Worm (Caenorhabditis elegans): Measurements from ENCODE around the gene Y50D4A.10.

The Y50D4A.10 gene

DNA sequence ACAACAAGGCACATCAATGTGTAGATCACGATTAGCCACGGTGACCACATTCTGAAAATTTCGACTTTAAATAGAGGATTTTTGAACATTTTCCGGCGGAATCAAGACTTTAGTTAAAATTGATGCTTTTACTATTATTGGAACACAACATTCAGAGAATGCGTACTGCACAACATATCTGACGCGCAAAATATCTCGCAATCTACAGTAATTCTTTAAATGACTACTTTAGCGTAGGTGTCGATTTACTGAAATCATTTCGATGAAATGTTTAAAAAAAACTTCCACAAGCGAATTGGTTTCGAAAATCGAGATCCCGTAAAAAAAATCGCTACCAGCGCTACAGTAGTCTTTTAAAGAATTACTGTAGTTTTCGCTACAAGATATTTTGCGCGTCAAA, at the start of gene Y50D4A.10:
Y50D4A.10 (minus strand) TSS at position 57 of the 400 bp plus-strand sequence.
- TF ChIP-seq him-1 (tag; optimal IDR thresholded peaks at IDR 0.05) = no peak
- TF ChIP-seq W03F9.2 (tag; optimal IDR thresholded peaks at IDR 0.05) = no peak
- no peak for TF ChIP-seq dao-5 (tag; optimal IDR thresholded peaks at IDR 0.05)

DNA sequence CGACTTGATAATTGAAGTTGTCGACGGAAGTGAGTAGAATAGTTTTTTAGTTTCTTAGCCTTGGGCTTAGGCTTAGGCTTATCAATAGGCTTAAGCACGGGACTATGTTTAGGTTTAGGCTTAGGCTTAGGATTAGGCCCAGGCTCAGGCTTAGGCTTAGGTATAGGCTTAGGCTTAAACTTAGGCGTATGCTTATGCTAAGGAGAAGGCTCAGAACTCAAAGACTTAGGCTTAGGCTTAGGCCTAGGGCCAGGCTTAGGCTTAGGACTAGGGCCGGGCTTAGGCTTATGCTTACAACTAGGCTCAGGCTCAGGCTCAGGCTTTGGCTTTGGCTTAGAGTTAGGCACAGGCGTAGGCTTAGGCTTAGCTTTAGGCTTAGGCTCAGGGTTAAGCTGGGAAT, 46.2 kb upstream of the Y50D4A.10 start:
- TF ChIP-seq W03F9.2 (tag; optimal IDR thresholded peaks at IDR 0.05) (no peak), dao-5 (tag; optimal IDR thresholded peaks at IDR 0.05) (no peak), him-1 (tag; optimal IDR thresholded peaks at IDR 0.05) (no peak)

DNA sequence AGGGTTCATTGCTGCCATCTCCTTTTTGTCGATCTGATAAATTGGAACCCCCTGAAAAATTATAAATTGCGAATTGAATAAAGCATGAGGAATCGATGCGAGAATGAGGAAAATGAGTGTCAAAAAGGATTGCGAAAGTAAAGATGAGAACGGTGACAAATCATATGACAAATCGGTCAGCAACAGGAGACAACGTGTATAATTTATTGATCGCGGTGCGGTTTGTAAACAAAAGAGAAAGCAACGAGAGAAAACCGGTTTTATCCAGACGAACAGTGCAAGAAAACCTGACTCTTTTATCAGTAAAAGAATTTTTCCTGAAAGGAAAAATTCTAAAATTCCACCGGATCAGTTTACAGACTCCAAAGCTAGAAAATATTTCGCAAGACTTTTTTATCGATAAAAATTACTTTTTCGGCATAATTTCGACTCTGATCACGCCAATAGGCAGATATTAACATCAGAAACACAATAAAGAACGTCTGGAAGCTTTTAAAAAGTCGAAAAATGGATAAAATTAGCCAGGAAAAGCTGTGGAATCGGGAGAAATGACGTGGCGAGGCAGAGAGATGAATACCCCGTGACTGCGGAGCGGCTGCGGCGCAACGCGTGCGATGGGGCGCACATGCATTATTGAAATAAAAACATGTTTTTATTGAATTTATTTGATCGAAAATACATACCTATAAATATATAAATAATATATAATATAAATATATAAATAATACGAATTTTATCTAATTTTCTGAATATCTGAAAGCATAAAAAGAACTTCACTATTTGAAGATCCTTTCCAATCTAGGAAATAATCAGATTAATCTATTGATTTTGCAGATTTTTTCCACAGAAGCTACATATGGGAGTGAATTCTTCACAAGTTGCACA, 43.8 kb upstream of the Y50D4A.10 start, which contains the start of the genes rab-1 and C39F7.5:
rab-1 (minus strand) TSS at position 51 of the 885 bp plus-strand sequence.
C39F7.5 (plus strand) TSS at position 835 of the 885 bp plus-strand sequence.
- peak; percentile 88 for TF ChIP-seq W03F9.2 (tag; optimal IDR thresholded peaks at IDR 0.05)
- no peak for TF ChIP-seq dao-5 (tag; optimal IDR thresholded peaks at IDR 0.05)

DNA sequence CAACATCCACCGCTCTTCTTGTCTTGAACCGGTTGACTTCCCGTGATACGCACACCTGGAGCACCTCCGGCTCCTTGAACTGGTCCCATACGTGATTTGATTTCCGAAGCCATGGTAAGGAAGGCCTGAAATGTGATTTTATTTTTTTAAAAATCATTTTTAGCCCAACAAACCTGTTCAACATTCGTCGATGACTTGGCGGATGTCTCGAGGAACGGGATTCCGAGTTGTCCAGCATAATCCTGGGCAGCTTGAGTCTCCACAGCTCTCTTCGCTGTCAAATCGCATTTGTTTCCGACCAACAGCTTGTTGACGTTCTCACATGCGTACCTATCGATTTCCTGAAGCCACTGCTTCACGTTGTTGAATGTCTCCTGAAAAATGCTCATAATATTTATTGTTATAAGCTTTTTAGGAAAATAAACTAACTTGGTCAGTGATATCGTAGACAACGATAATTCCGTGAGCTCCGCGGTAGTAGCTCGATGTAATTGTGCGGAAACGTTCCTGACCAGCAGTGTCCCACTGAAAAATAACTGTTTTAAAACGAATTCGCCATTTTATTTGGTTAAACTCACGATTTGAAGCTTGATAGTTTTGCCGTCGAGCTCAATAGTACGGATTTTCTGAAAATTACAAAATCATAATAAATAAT, 42.8 kb upstream of the Y50D4A.10 start:
- TF ChIP-seq dao-5 (tag; optimal IDR thresholded peaks at IDR 0.05) = no peak
- TF ChIP-seq him-1 (tag; optimal IDR thresholded peaks at IDR 0.05) = no peak
- no peak for TF ChIP-seq W03F9.2 (tag; optimal IDR thresholded peaks at IDR 0.05)

DNA sequence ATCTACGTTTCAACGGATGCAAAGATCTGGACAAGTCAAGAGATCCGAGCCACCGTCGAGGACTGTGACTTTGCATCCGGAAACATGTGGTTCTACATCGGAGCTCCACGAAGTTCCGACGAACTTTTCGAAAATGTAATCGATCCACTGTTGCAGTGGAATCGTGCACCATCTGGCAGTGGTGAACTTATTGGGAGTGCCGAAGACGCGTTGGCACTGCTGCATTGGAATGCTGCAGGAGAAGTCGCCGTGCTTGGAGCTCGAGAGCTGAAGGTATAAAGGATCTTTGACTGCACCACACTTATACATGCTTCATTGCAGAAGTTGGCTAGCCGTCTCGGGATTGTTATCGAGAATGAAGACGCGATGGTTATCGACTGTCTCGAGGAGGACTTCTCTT, 41.7 kb upstream of the Y50D4A.10 start:
- TF ChIP-seq dao-5 (tag; optimal IDR thresholded peaks at IDR 0.05) (no peak), him-1 (tag; optimal IDR thresholded peaks at IDR 0.05) (no peak), W03F9.2 (tag; optimal IDR thresholded peaks at IDR 0.05) (no peak)

DNA sequence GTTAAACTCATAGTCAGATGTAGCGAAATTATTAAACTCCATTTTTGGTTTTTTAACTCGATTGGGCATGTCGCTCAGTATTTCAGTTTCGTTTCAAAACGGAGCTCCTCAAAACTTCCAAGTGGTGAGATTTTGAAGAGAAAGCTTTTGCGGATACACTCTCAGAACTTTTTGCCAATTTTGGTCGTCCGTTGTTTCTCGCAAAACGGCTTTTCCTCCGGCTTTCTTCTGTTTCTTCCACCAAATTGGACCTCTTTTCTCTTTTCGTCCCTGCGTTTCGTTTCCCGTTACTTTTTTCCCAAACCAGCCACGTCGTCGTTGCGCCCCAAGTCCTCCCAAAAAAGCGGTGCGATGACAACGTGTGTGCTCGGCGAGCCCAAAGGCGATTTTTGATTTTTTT, 39.7 kb upstream of the Y50D4A.10 start, which contains the start of gene C39F7.1:
C39F7.1 (plus strand) TSS at position 301 of the 400 bp plus-strand sequence.
- no peak for TF ChIP-seq him-1 (tag; optimal IDR thresholded peaks at IDR 0.05)
- TF ChIP-seq dao-5 (tag; optimal IDR thresholded peaks at IDR 0.05) = no peak
- no peak for TF ChIP-seq W03F9.2 (tag; optimal IDR thresholded peaks at IDR 0.05)

DNA sequence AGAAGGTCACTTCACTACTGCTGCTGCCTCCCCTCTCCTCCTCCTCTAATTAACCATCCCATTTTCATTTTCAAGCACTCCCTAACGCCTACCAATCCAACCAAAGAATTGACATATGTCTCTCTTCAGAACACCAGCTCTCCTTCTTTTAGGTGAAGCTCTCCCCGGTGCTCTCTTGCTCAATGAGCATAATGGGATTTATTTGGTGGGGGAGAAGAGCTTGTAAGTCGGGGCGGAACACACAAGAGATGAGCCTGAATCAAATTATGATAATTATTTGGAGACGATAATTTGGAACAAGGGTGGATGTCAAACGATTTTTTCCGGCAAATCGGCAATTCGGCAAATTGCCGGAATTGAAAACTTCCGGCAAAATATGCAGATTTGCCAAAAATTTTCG, 32.4 kb upstream of the Y50D4A.10 start:
- TF ChIP-seq him-1 (tag; optimal IDR thresholded peaks at IDR 0.05) = no peak
- no peak for TF ChIP-seq dao-5 (tag; optimal IDR thresholded peaks at IDR 0.05)
- no peak for TF ChIP-seq W03F9.2 (tag; optimal IDR thresholded peaks at IDR 0.05)

DNA sequence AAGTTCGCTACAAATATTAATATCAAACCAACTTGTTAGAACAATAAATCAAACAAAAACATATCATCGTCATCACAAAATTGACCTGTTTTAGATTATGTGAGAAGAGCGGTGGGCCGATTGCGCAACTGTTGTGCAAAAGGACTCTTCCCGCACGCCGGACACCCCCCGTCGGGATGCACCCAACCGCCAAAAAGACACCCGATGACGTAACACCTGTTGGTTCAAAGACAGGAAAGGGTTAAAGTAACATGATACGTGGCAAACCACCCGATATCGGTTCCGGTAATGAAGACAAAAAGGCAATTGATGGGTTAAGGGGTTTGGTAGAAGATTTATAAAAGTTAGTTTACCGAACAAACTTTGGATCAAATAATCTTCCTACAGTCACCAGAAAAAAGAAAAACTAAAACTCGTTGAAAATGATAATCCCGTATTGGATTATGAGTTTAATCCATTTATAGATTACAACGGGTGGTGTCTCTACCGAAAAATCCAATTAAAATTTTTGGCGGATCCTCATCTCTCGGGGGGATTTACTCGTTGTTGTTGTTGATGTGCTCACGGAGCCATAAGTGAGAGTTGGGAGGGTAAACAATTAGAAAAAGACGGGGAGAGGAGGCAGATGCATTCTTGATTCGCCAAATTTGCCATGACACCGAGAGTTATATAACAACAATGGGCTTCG, 23.8 kb upstream of the Y50D4A.10 start:
- no peak for TF ChIP-seq him-1 (tag; optimal IDR thresholded peaks at IDR 0.05)
- no peak for TF ChIP-seq W03F9.2 (tag; optimal IDR thresholded peaks at IDR 0.05)
- no peak for TF ChIP-seq dao-5 (tag; optimal IDR thresholded peaks at IDR 0.05)

DNA sequence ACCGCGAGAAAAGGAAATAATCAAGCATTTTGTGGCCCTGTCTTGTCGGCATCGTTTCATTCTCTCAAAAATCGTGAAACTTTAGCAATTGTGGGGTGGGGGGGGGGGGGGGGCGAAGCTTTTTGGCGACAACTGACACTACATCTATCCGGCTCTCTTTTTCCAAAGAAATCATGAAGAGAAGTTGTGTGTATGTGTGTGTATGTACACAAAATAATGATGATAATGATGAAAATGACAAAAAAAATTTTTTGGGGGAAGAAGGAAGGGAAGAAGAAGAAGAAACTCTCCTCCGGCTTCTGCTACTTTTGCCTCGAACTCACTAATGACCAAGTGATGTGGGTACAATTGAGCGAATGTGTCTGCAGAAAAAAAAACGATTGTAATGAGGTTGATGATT, 22.6 kb upstream of the Y50D4A.10 start:
- no peak for TF ChIP-seq W03F9.2 (tag; optimal IDR thresholded peaks at IDR 0.05)
- no peak for TF ChIP-seq him-1 (tag; optimal IDR thresholded peaks at IDR 0.05)
- no peak for TF ChIP-seq dao-5 (tag; optimal IDR thresholded peaks at IDR 0.05)

DNA sequence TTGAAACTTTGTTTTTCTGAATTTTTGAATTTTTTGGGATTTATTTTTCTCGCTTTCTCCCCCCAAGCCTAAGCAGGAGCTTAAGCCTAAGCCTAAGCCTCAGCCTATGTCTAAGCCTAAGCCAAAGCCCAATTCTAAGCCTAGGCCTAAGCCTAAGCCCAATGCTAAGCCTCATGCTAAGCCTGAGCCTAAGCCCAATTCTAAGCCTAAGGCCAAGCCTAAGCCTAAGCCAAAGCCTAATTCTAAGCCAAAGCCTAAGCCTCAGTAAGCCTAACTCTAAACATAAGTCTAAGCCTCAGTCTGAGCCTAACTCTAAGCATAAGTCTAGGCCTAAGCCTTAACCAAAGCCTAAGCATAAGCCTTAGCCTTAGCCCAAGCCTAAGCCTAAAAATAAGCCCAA, 22.1 kb upstream of the Y50D4A.10 start:
- TF ChIP-seq W03F9.2 (tag; optimal IDR thresholded peaks at IDR 0.05) = no peak
- no peak for TF ChIP-seq him-1 (tag; optimal IDR thresholded peaks at IDR 0.05)
- no peak for TF ChIP-seq dao-5 (tag; optimal IDR thresholded peaks at IDR 0.05)

DNA sequence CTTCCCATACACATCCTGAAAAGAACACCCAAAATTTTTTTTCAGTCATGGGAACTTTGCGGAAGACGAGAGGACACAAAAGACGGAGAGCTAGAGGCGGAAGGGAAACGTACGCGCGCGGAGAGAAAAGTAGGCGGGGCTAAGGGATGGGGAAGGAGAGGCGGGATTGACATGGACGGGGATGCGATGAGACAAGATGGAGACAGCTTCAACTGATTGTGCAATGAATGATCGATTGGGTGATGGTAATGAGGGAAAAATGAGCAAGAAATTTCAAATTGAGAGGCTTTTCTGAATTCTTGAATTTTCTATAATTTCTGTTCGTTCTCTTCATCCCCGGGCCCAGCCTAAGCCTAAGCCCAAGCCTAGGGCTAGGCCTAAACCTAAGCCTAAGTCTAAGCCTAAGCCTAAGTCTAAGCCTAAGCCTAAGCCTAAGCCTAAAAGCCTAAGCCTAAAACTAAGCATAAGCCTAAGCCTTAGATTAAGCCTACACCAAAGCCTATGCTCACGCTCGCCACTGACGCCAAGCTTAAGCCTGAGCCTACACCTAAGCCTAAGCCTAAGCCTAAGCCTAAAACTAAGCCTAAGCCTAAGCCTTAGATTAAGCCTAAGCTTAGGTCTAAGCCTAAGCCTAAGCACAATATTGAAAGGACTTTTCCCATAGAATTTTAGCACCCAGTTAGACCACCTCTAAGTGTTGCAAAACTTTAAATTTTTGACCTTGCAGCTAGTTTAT, 16.1 kb upstream of the Y50D4A.10 start:
- TF ChIP-seq W03F9.2 (tag; optimal IDR thresholded peaks at IDR 0.05) (no peak), dao-5 (tag; optimal IDR thresholded peaks at IDR 0.05) (no peak), him-1 (tag; optimal IDR thresholded peaks at IDR 0.05) (no peak)

DNA sequence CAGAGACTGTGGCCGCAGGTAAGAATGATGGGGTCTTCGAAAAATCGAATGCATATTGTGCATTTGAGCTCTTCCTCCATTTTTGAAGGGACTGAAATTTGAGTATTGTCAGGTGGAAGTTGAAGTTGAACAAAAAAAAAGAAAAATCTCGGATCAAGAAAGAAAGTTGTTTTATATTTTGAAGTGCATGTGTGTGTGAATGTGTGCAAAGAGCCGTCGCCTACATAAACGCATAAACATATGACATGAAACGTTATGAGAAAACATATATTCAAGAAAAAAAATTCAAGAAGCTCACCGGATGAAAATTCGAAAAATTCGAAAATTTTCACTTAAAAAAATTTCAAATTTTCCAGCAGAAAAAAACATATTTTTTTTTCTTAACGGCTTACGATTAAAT, 15.0 kb upstream of the Y50D4A.10 start, which contains the start of gene madd-2:
madd-2 (minus strand) TSS at position 101 of the 400 bp plus-strand sequence.
- TF ChIP-seq him-1 (tag; optimal IDR thresholded peaks at IDR 0.05) = no peak
- no peak for TF ChIP-seq W03F9.2 (tag; optimal IDR thresholded peaks at IDR 0.05)
- no peak for TF ChIP-seq dao-5 (tag; optimal IDR thresholded peaks at IDR 0.05)

DNA sequence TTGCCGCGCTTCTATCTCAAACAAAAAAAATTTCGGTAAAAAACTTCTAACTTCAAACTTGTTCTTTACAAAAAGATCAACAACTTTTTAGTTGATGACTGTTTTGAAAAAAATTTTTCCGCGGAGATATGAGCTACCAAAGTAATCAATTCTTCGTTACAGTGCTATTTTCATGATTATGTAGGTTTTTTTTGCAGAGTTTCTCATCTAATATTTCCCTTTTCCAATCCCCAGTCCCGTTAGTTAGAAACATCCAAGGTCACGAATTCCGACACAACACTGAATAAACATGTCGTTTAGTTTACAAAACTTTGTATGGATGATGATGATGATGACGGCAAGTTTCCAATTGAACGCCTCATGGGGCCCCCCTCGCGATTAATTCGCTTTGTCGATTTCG, 12.2 kb upstream of the Y50D4A.10 start:
- no peak for TF ChIP-seq dao-5 (tag; optimal IDR thresholded peaks at IDR 0.05)
- no peak for TF ChIP-seq W03F9.2 (tag; optimal IDR thresholded peaks at IDR 0.05)
- TF ChIP-seq him-1 (tag; optimal IDR thresholded peaks at IDR 0.05) = no peak
